Worm (Caenorhabditis elegans) whole organism, early embryonic: ENCODE data around the gene sdz-28.

ENCODE experiments used
- B0310.2 ChIP-seq: sonication (generic microtip); optimal IDR thresholded peaks from 2 replicates; lab custom pipeline; 2016; ENCODE audit warnings: mild to moderate bottlenecking, missing genetic modification characterization, missing compliant biosample characterization
- F13C5.2 ChIP-seq: sonication (generic microtip); optimal IDR thresholded peaks from 2 replicates; lab custom pipeline; 2017; ENCODE audit warnings: mild to moderate bottlenecking, missing genetic modification characterization, inconsistent platforms, missing compliant biosample characterization
- aly-1 ChIP-seq: sonication (generic microtip); optimal IDR thresholded peaks from 2 replicates; lab custom pipeline; 2016; ENCODE audit warnings: missing genetic modification characterization, missing compliant biosample characterization
- ama-1 ChIP-seq: fragments of 150-350 bp; optimal IDR thresholded peaks from 2 replicates; lab custom pipeline; 2014
- ceh-13 ChIP-seq: fragments of 200-800 bp; sonication (Bioruptor generic); optimal IDR thresholded peaks from 2 replicates; lab custom pipeline; 2018; ENCODE audit warnings: mild to moderate bottlenecking, missing genetic modification characterization, missing compliant biosample characterization
- ceh-36 ChIP-seq: sonication (generic microtip); optimal IDR thresholded peaks from 2 replicates; lab custom pipeline; 2016; ENCODE audit warnings: missing genetic modification characterization, inconsistent platforms, missing compliant biosample characterization
- ets-7 ChIP-seq: sonication (generic microtip); optimal IDR thresholded peaks from 2 replicates; lab custom pipeline; 2016; ENCODE audit warnings: missing genotype, missing genetic modification characterization, missing compliant biosample characterization
- flt-1 ChIP-seq: fragments of 200-800 bp; sonication (Bioruptor generic); IDR thresholded peaks from 2 replicates; pipeline ENCODE4 v1.3.6; 2022; ENCODE audit warnings: missing genetic modification characterization, missing compliant biosample characterization
- hmbx-1 ChIP-seq: sonication (generic microtip); optimal IDR thresholded peaks from 2 replicates; lab custom pipeline; 2016; ENCODE audit warnings: mild to moderate bottlenecking, missing genetic modification characterization, missing compliant biosample characterization
- hmg-4 ChIP-seq: fragments of 200-800 bp; sonication (Bioruptor generic); optimal IDR thresholded peaks from 2 replicates; lab custom pipeline; 2018; ENCODE audit warnings: mild to moderate bottlenecking, missing genetic modification characterization, missing compliant biosample characterization
- hnd-1 ChIP-seq: sonication (generic microtip); optimal IDR thresholded peaks from 2 replicates; lab custom pipeline; 2016; ENCODE audit warnings: missing genetic modification characterization, missing compliant biosample characterization
- pes-1 ChIP-seq: fragments of 200-800 bp; sonication (Bioruptor generic); IDR thresholded peaks from 2 replicates; pipeline ENCODE4 v1.3.6; 2022; ENCODE audit warnings: missing genetic modification reagents, missing genetic modification characterization, missing compliant biosample characterization
- scrt-1 ChIP-seq: fragments of 200-800 bp; sonication (Bioruptor generic); IDR thresholded peaks from 2 replicates; pipeline ENCODE4 v1.3.6; 2022; ENCODE audit warnings: missing genetic modification characterization, missing compliant biosample characterization
- sea-1 ChIP-seq: fragments of 200-800 bp; sonication (Bioruptor generic); conservative IDR thresholded peaks from 2 replicates; pipeline ENCODE4 v1.3.6; 2022; ENCODE audit warnings: missing genetic modification characterization, missing compliant biosample characterization
- tbx-11 ChIP-seq: fragments of 200-800 bp; sonication (Bioruptor generic); IDR thresholded peaks from 2 replicates; pipeline ENCODE4 v1.3.6; 2022; ENCODE audit warnings: missing genetic modification characterization, missing compliant biosample characterization
- tbx-37 ChIP-seq: fragments of 200-800 bp; sonication (Bioruptor generic); conservative IDR thresholded peaks from 2 replicates; pipeline ENCODE4 v1.3.6; 2022; ENCODE audit warnings: missing genetic modification reagents, missing genetic modification characterization, missing compliant biosample characterization
- tra-4 ChIP-seq: sonication (generic microtip); optimal IDR thresholded peaks from 2 replicates; lab custom pipeline; 2017; ENCODE audit warnings: missing genetic modification characterization, missing compliant biosample characterization

sdz-28 gene

ce11 chrII:2168374-2168773 lies 37.5 kb downstream of the sdz-28 start, which contains the start of gene fbxb-38:
fbxb-38 (minus strand) TSS chrII:2168763.
- TF ChIP-seq aly-1 (no peak), hmbx-1 (tag; lab: Kevin White, UChicago) (no peak), ets-7 (tag; lab: Kevin White, UChicago) (no peak), B0310.2 (tag; lab: Kevin White, UChicago) (no peak)

ce11 chrII:2170085-2170484 lies 39.2 kb downstream of the sdz-28 start, which contains the start of gene C33C12.12:
C33C12.12 (minus strand) TSS chrII:2170185.
- TF ChIP-seq ceh-13 (GFP tag; lab: Kevin White, UChicago) (no peak), pes-1 (GFP tag; lab: Robert Waterston, UW) (no peak), scrt-1 (no peak), ceh-36 (tag; lab: Kevin White, UChicago) (no peak), tbx-11 (GFP tag; lab: Robert Waterston, UW) (no peak), hnd-1 (tag; lab: Kevin White, UChicago) (no peak), aly-1 (no peak), sea-1 (GFP tag; lab: Robert Waterston, UW) (no peak), F13C5.2 (no peak), ama-1 (lab: Kevin White, UChicago) (no peak), flt-1 (GFP tag; lab: Robert Waterston, UW) (no peak), tbx-37 (no peak), ets-7 (tag; lab: Kevin White, UChicago) (no peak), B0310.2 (tag; lab: Kevin White, UChicago) (no peak), hmg-4 (GFP tag; lab: Kevin White, UChicago) (no peak), hmbx-1 (tag; lab: Kevin White, UChicago) (no peak)

DNA sequence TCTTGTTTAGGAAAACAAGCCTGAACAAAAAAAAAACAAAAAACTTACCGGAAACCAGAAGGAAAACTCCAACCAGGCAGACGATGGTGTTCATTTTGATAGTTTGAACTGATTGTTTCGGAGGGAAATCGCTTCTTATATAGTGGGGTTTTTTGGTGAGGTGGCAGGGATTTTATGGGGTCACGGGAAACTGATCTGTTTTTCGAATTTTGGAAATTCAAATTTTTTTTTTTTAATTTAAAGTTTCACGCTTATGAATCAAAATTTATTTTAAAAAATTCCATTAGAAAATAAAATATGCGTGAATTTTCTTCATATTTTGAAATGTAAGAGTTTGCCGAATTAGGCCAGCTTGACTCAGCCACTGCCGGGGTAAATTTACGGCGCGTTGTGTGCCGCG lies 44.5 kb downstream of the sdz-28 start, which contains the start of gene C33C12.7:
C33C12.7 (minus strand) TSS at position 101 of the 400 bp plus-strand sequence.
- no peak for TF ChIP-seq sea-1 (GFP tag; lab: Robert Waterston, UW)
- no peak for TF ChIP-seq hnd-1 (tag; lab: Kevin White, UChicago)
- TF ChIP-seq tbx-11 (GFP tag; lab: Robert Waterston, UW), result no peak
- no peak for TF ChIP-seq tbx-37
- TF ChIP-seq B0310.2 (tag; lab: Kevin White, UChicago), result no peak
- TF ChIP-seq aly-1, result no peak

ce11 chrII:2176688-2177087 lies 45.8 kb downstream of the sdz-28 start, which contains the start of gene gba-1:
gba-1 (plus strand) TSS chrII:2176741.
- TF ChIP-seq ceh-36 (tag; lab: Kevin White, UChicago), result no peak
- no peak for TF ChIP-seq aly-1
- TF ChIP-seq hmg-4 (GFP tag; lab: Kevin White, UChicago), result no peak
- TF ChIP-seq ceh-13 (GFP tag; lab: Kevin White, UChicago), result no peak
- TF ChIP-seq scrt-1, result no peak
- TF ChIP-seq hnd-1 (tag; lab: Kevin White, UChicago), result no peak
- TF ChIP-seq sea-1 (GFP tag; lab: Robert Waterston, UW), result no peak
- no peak for TF ChIP-seq tbx-37
- no peak for TF ChIP-seq F13C5.2
- no peak for TF ChIP-seq pes-1 (GFP tag; lab: Robert Waterston, UW)
- TF ChIP-seq flt-1 (GFP tag; lab: Robert Waterston, UW), result no peak

ce11 chrII:2177735-2178134 lies 46.9 kb downstream of the sdz-28 start:
- TF ChIP-seq pes-1 (GFP tag; lab: Robert Waterston, UW), result no peak
- TF ChIP-seq hmbx-1 (tag; lab: Kevin White, UChicago), result no peak
- TF ChIP-seq flt-1 (GFP tag; lab: Robert Waterston, UW), result no peak
- TF ChIP-seq tbx-37, result no peak
- TF ChIP-seq ets-7 (tag; lab: Kevin White, UChicago), result no peak
- TF ChIP-seq tbx-11 (GFP tag; lab: Robert Waterston, UW), result no peak
- TF ChIP-seq ama-1 (lab: Kevin White, UChicago), result no peak
- TF ChIP-seq sea-1 (GFP tag; lab: Robert Waterston, UW), result no peak
- no peak for TF ChIP-seq ceh-36 (tag; lab: Kevin White, UChicago)
- TF ChIP-seq aly-1, result no peak
- no peak for TF ChIP-seq B0310.2 (tag; lab: Kevin White, UChicago)
- TF ChIP-seq F13C5.2, result no peak
- TF ChIP-seq hnd-1 (tag; lab: Kevin White, UChicago), result no peak
- no peak for TF ChIP-seq tra-4
- no peak for TF ChIP-seq hmg-4 (GFP tag; lab: Kevin White, UChicago)
- no peak for TF ChIP-seq ceh-13 (GFP tag; lab: Kevin White, UChicago)
- no peak for TF ChIP-seq scrt-1
